Fruit fly (Drosophila melanogaster): ENCODE results near the gene CG43392.

Gene CG43392

dm6 chr3L:22078063-22078462 is 48.5 kb upstream of the CG43392 start (continued):
- TF ChIP-seq CG3407 (GFP tag; optimal IDR thresholded peaks at IDR 0.05): peak; percentile 7
- TF ChIP-seq CG13287 (GFP tag; IDR thresholded peaks at IDR 0.05; ENCODE audit: partially characterized antibody): peak; percentile 87
- TF ChIP-seq esg (GFP tag; conservative IDR thresholded peaks at IDR 0.05): no peak
- peak; percentile 53 for TF ChIP-seq CG17359 (tag; optimal IDR thresholded peaks at IDR 0.05)
- TF ChIP-seq sim (GFP tag; IDR thresholded peaks at IDR 0.05): no peak
- TF ChIP-seq YL-1 (GFP tag; optimal IDR thresholded peaks at IDR 0.05): no peak
- TF ChIP-seq CG32767 (GFP tag; IDR thresholded peaks at IDR 0.05): no peak
- TF ChIP-seq CG16815 (GFP tag; optimal IDR thresholded peaks at IDR 0.05): peak; percentile 30
- TF ChIP-seq gce (GFP tag; IDR thresholded peaks at IDR 0.05): peak; percentile 38; the same call in 1 of the 3 replicates
- TF ChIP-seq CG14710 (tag; optimal IDR thresholded peaks at IDR 0.05): peak; percentile 60
- TF ChIP-seq danr (GFP tag; IDR thresholded peaks at IDR 0.05): no peak
- TF ChIP-seq fu2 (GFP tag; optimal IDR thresholded peaks at IDR 0.05): peak; percentile 36
- TF ChIP-seq CG4360 (GFP tag; IDR thresholded peaks at IDR 0.05): no peak
- peak in 1 of 2 experiments; percentile 36 for TF ChIP-seq Hr78 (GFP tag; optimal IDR thresholded peaks at IDR 0.05)
- no peak for TF ChIP-seq CG9797 (GFP tag; optimal IDR thresholded peaks at IDR 0.05)
- TF ChIP-seq peb (GFP tag; IDR thresholded peaks at IDR 0.05): no peak
- TF ChIP-seq hkb (optimal IDR thresholded peaks at IDR 0.05): no peak
- peak; percentile 58; the same call in 1 of the 2 replicates for TF ChIP-seq hkb (GFP tag; IDR thresholded peaks at IDR 0.05)
- TF ChIP-seq NC2α (GFP tag; optimal IDR thresholded peaks at IDR 0.05): peak; percentile 2
- TF ChIP-seq scrt (GFP tag; optimal IDR thresholded peaks at IDR 0.05): peak; percentile 5
- no peak for TF ChIP-seq CG7372 (GFP tag; IDR thresholded peaks at IDR 0.05)
- no peak for TF ChIP-seq Trl (optimal IDR thresholded peaks at IDR 0.05)
- TF ChIP-seq Trl (GFP tag; optimal IDR thresholded peaks at IDR 0.05): peak; percentile 49
- peak; percentile 39 for TF ChIP-seq D19A (tag; optimal IDR thresholded peaks at IDR 0.05)
- TF ChIP-seq gsb (GFP tag; IDR thresholded peaks at IDR 0.05): no peak
- TF ChIP-seq Hey (tag; optimal IDR thresholded peaks at IDR 0.05): no peak
- TF ChIP-seq Bdp1 (GFP tag; optimal IDR thresholded peaks at IDR 0.05): no peak
- peak; percentile 64 for TF ChIP-seq tin (GFP tag; optimal IDR thresholded peaks at IDR 0.05)
- TF ChIP-seq ftz-f1 (GFP tag; optimal IDR thresholded peaks at IDR 0.05): no peak
- peak; percentile 50 to 58 for TF ChIP-seq dpn (GFP tag; optimal IDR thresholded peaks at IDR 0.05)
- TF ChIP-seq CG30403 (GFP tag; optimal IDR thresholded peaks at IDR 0.05): peak; percentile 64
- TF ChIP-seq salm (tag; optimal IDR thresholded peaks at IDR 0.05): no peak
- peak; percentile 44 for TF ChIP-seq CG33213 (GFP tag; optimal IDR thresholded peaks at IDR 0.05)
- no peak for TF ChIP-seq CG32772 (GFP tag; IDR thresholded peaks at IDR 0.05)
- peak; percentile 22 to 48 for TF ChIP-seq Hr51 (GFP tag; optimal IDR thresholded peaks at IDR 0.05)
- TF ChIP-seq az2 (GFP tag; optimal IDR thresholded peaks at IDR 0.05): peak; percentile 44
- TF ChIP-seq croc (GFP tag; conservative IDR thresholded peaks at IDR 0.05): no peak; the same call in 2 of the 3 replicates
- no peak for TF ChIP-seq NK7.1 (GFP tag; optimal IDR thresholded peaks at IDR 0.05)
- TF ChIP-seq so (GFP tag; IDR thresholded peaks at IDR 0.05): peak; percentile 41; the same call in 1 of the 3 replicates
- peak; percentile 48 for TF ChIP-seq CG3281 (GFP tag; optimal IDR thresholded peaks at IDR 0.05)
- TF ChIP-seq grn (GFP tag; optimal IDR thresholded peaks at IDR 0.05): no peak
- peak; percentile 60; the same call in 1 of the 2 replicates for TF ChIP-seq nerfin-2 (GFP tag; IDR thresholded peaks at IDR 0.05; ENCODE audit: partially characterized antibody)
- TF ChIP-seq CG14860 (GFP tag; IDR thresholded peaks at IDR 0.05; ENCODE audit: partially characterized antibody): peak; percentile 59
- TF ChIP-seq abd-A (tag; optimal IDR thresholded peaks at IDR 0.05): no peak
- peak; percentile 7 to 67 for TF ChIP-seq bsh (GFP tag; optimal IDR thresholded peaks at IDR 0.05)
- peak; percentile 55 for TF ChIP-seq CG13123 (GFP tag; optimal IDR thresholded peaks at IDR 0.05)
- TF ChIP-seq tup (GFP tag; optimal IDR thresholded peaks at IDR 0.05): peak; percentile 21
- TF ChIP-seq corto (GFP tag; optimal IDR thresholded peaks at IDR 0.05): no peak
- no peak for TF ChIP-seq CG13894 (tag; optimal IDR thresholded peaks at IDR 0.05)
- TF ChIP-seq wdn (GFP tag; IDR thresholded peaks at IDR 0.05): no peak
- peak; percentile 17 for TF ChIP-seq ATbp (GFP tag; optimal IDR thresholded peaks at IDR 0.05)

Data from whole organism, embryonic.